Worm (Caenorhabditis elegans) whole organism, L4/young adult: Measurements from ENCODE around the gene ttll-12.

ENCODE experiments used
- W03F9.2 ChIP-seq: fragments of 150-350 bp; optimal IDR thresholded peaks from 2 replicates; lab custom pipeline; 2014; ENCODE audit warnings: missing biosample characterization, missing genetic modification characterization
- dao-5 ChIP-seq: sonication (generic microtip); optimal IDR thresholded peaks from 2 replicates; lab custom pipeline; 2016; ENCODE audit warnings: missing genotype, missing genetic modification characterization, moderate library complexity, missing compliant biosample characterization
- him-1 ChIP-seq: sonication (generic microtip); optimal IDR thresholded peaks from 2 replicates; lab custom pipeline; 2016; ENCODE audit warnings: missing genotype, missing genetic modification reagents, missing genetic modification characterization, missing compliant biosample characterization

DNA sequence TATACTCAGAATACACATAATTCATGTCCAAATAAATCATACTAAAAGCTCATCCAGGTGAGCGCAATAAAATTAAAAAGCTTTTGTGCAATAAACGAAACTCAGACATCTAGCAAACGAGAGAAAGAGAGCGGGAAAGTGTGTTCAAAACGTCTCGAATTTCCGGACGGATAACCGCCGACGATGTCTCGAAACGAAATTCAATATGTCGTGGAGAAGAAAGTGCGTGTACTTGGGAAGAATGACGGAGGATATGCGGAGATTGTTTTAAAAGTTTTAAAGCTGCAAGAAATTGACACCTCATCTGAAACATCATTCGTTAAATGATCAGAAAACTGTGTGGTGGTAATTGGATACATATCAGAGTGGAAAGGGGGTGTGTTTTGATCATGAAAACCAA, 24.1 kb upstream of the ttll-12 start:
- TF ChIP-seq him-1 (tag; lab: Kevin White, UChicago) (no peak), W03F9.2 (tag; lab: Kevin White, UChicago) (no peak), dao-5 (tag; lab: Kevin White, UChicago) (no peak)
